Fruit fly (Drosophila melanogaster): ENCODE results near the gene CG14095.
A peak's percentile ranks its signal among the peaks of the same experiment; 100 is the strongest.

DNA sequence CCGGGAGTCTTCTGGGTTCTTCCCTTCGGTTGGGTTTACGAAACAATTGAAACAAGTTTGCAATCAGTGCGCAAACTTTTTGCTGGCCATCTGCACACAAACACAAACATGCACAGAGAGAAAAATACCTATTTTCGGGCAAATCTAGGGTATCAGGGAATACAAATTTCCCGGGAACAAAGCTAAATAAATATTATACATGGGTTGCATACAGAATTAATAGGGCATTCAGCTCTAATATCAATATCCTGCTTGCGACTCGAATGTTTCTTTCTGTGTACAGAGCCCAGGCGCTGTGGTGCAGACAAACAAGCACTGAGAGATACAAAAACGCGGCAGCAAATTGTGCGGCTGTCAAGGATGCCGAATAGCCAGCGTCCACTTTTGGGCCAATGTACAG is 20.5 kb downstream of the CG14095 start:
- TF ChIP-seq fd96Ca (GFP tag; IDR thresholded peaks at IDR 0.05) (no peak), CG14655 (GFP tag; optimal IDR thresholded peaks at IDR 0.05) (no peak), Snoo (tag; optimal IDR thresholded peaks at IDR 0.05) (no peak), CG17806 (tag; optimal IDR thresholded peaks at IDR 0.05) (peak; percentile 32), Pif1A (GFP tag; optimal IDR thresholded peaks at IDR 0.05) (no peak), CG15710 (tag; optimal IDR thresholded peaks at IDR 0.05) (peak; percentile 22), gl (tag; optimal IDR thresholded peaks at IDR 0.05) (no peak), CG9948 (tag; optimal IDR thresholded peaks at IDR 0.05) (peak; percentile 25), CG4496 (GFP tag; IDR thresholded peaks at IDR 0.05) (0 out of 3 replicates have a peak, but pooled peaks have one; percentile 29), CG10348 (GFP tag; IDR thresholded peaks at IDR 0.05) (no peak)
